Fruit fly (Drosophila melanogaster): ENCODE measurements around the gene CG13077.

dm6 chr2L:19594102-19594501 lies 28.4 kb downstream of the CG13077 start:
- no peak for TF ChIP-seq CG6163 (GFP tag; IDR thresholded peaks at IDR 0.05)
- TF ChIP-seq Gug (GFP tag; IDR thresholded peaks at IDR 0.05), result no peak
- no peak for TF ChIP-seq CG4318 (GFP tag; optimal IDR thresholded peaks at IDR 0.05)
- no peak for TF ChIP-seq svp (GFP tag)
- no peak for TF ChIP-seq Sox102F (GFP tag; optimal IDR thresholded peaks at IDR 0.05)
- TF ChIP-seq CG32006 (GFP tag; optimal IDR thresholded peaks at IDR 0.05), result no peak
- TF ChIP-seq CG15336 (GFP tag; IDR thresholded peaks at IDR 0.05), result no peak

Data from whole organism, prepupa.